Worm (Caenorhabditis elegans): Measurements from ENCODE around the gene F14B8.6.

The F14B8.6 gene

ce11 chrX:6934453-6934852, 2.2 kb upstream of the F14B8.6 start:
- TF ChIP-seq tbx-2 (tag; optimal IDR thresholded peaks at IDR 0.05) = no peak
- peak; percentile 85 for TF ChIP-seq nfya-1 (tag; optimal IDR thresholded peaks at IDR 0.05)
- TF ChIP-seq ceh-31 (tag; optimal IDR thresholded peaks at IDR 0.05) = peak; percentile 9
- no peak for TF ChIP-seq tbx-7 (tag; optimal IDR thresholded peaks at IDR 0.05)
- TF ChIP-seq hlh-30 (tag; optimal IDR thresholded peaks at IDR 0.05; ENCODE audit: insufficient read depth) = no peak
- TF ChIP-seq ets-4 (tag; optimal IDR thresholded peaks at IDR 0.05) = no peak
- TF ChIP-seq pros-1 (tag; optimal IDR thresholded peaks at IDR 0.05) = no peak
- TF ChIP-seq unc-42 (tag; optimal IDR thresholded peaks at IDR 0.05) = peak; percentile 27

- TF ChIP-seq elt-2 (tag; optimal IDR thresholded peaks at IDR 0.05) (peak; percentile 23), pros-1 (tag; optimal IDR thresholded peaks at IDR 0.05) (no peak)
Observed at ce11 chrX:6928578-6928977, 3.6 kb downstream of the F14B8.6 start, which contains the start of gene F14B8.5. TSS of gene F14B8.5 (minus strand) at chrX:6928704.

ce11 chrX:6926952-6927351, 5.3 kb downstream of the F14B8.6 start:
- TF ChIP-seq pag-3 (tag; optimal IDR thresholded peaks at IDR 0.05; ENCODE audit: borderline replicate concordance) (no peak), elt-2 (tag; optimal IDR thresholded peaks at IDR 0.05) (peak; percentile 92)

ce11 chrX:6924461-6924860, 7.8 kb downstream of the F14B8.6 start, which contains the start of gene otpl-3:
TSS of gene otpl-3 (minus strand) at chrX:6924764.
- peak; percentile 8 for TF ChIP-seq elt-2 (tag; optimal IDR thresholded peaks at IDR 0.05)
- no peak for TF ChIP-seq ceh-18 (tag; optimal IDR thresholded peaks at IDR 0.05)

- no peak for TF ChIP-seq ttx-3 (tag; optimal IDR thresholded peaks at IDR 0.05)
- TF ChIP-seq elt-2 (tag; optimal IDR thresholded peaks at IDR 0.05) = peak; percentile 77
Observed at ce11 chrX:6920132-6920531, 12.1 kb downstream of the F14B8.6 start.

ce11 chrX:6916150-6916549, 16.1 kb downstream of the F14B8.6 start:
- TF ChIP-seq nhr-232 (tag; optimal IDR thresholded peaks at IDR 0.05) (no peak), unc-55 (GFP tag; optimal IDR thresholded peaks at IDR 0.05) (no peak), unc-42 (tag; optimal IDR thresholded peaks at IDR 0.05) (peak; percentile 4), C08G9.2 (tag; optimal IDR thresholded peaks at IDR 0.05) (no peak), lim-6 (tag; optimal IDR thresholded peaks at IDR 0.05) (no peak)

- TF ChIP-seq ceh-19 (GFP tag; optimal IDR thresholded peaks at IDR 0.05) (no peak), ceh-14 (tag; optimal IDR thresholded peaks at IDR 0.05) (no peak), ceh-6 (GFP tag; optimal IDR thresholded peaks at IDR 0.05) (no peak), npax-4 (tag; optimal IDR thresholded peaks at IDR 0.05) (no peak), sox-4 (tag; optimal IDR thresholded peaks at IDR 0.05) (no peak), ceh-2 (tag; optimal IDR thresholded peaks at IDR 0.05) (no peak), hlh-30 (tag; optimal IDR thresholded peaks at IDR 0.05; ENCODE audit: insufficient read depth) (no peak), fax-1 (tag; optimal IDR thresholded peaks at IDR 0.05) (no peak)
Observed at ce11 chrX:6915279-6915678, 16.9 kb downstream of the F14B8.6 start.

- TF ChIP-seq eyg-1 (tag; optimal IDR thresholded peaks at IDR 0.05) = no peak
- TF ChIP-seq ceh-6 (GFP tag; optimal IDR thresholded peaks at IDR 0.05) = no peak
- no peak for TF ChIP-seq ceh-24 (tag; optimal IDR thresholded peaks at IDR 0.05)
- TF ChIP-seq ref-2 (tag; optimal IDR thresholded peaks at IDR 0.05) = no peak
- no peak for TF ChIP-seq pqm-1 (tag; optimal IDR thresholded peaks at IDR 0.05)
- TF ChIP-seq fkh-10 (GFP tag; optimal IDR thresholded peaks at IDR 0.05) = no peak
- TF ChIP-seq pat-9 (tag; optimal IDR thresholded peaks at IDR 0.05) = no peak
- no peak for TF ChIP-seq ahr-1 (tag; optimal IDR thresholded peaks at IDR 0.05)
- no peak for TF ChIP-seq ceh-2 (tag; optimal IDR thresholded peaks at IDR 0.05)
- no peak for TF ChIP-seq hlh-13 (GFP tag; optimal IDR thresholded peaks at IDR 0.05)
- no peak for TF ChIP-seq madf-2 (tag; optimal IDR thresholded peaks at IDR 0.05)
Observed at ce11 chrX:6913989-6914388, 18.2 kb downstream of the F14B8.6 start, which contains the start of gene nhx-4. TSS of gene nhx-4 (plus strand) at chrX:6914289.

Data from whole organism, late embryonic.